Worm (Caenorhabditis elegans): ENCODE results near the gene rgef-1.

The rgef-1 gene

DNA sequence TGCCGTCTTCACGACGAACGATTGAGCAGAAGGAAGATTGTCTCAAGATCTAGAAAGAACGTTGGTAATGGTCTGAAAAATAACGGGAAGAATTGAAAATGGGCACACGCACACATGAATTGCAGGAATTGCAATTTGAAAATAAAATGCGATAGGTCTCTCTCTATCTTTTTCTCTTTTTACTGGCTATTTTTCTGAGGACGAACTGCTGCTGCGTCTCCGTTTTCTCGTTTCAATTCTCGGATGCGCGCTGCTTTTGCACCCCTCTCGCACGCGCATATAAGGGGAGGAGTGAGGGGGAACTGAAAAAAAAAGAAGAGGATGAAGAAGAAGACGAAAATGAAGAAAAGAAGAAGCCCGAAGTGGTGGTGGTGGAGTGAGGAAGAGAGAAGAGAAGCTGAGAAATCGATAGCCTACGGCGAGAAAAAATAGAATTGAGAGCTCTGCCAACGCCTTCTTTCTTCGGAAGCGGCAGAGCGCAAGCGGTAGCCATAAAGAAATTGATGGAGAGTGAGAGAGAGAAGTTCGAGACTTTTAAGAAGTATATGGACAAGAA lies at the start of gene rgef-1:
TSS of gene rgef-1 (minus strand) at position 51 of the 556 bp plus-strand sequence.
- TF ChIP-seq tag-97 (GFP tag; IDR thresholded peaks at IDR 0.05): no peak
- TF ChIP-seq dmd-6 (GFP tag; IDR thresholded peaks at IDR 0.05): 0 out of 2 replicates have a peak, but pooled peaks have one; percentile 14
- peak; percentile 58 for TF ChIP-seq mep-1 (tag; optimal IDR thresholded peaks at IDR 0.05)
- peak in 1 of 2 experiments; percentile 81 for TF ChIP-seq unc-62 (GFP tag; optimal IDR thresholded peaks at IDR 0.05 in 1 of 2)
- no peak for TF ChIP-seq unc-62 (tag; optimal IDR thresholded peaks at IDR 0.05)
- TF ChIP-seq mes-2 (tag; optimal IDR thresholded peaks at IDR 0.05; ENCODE audit: poor library complexity, severe bottlenecking): peak; percentile 10
- peak; percentile 13 for TF ChIP-seq nhr-48 (tag; optimal IDR thresholded peaks at IDR 0.05)
- peak; percentile 75 for TF ChIP-seq F37D6.2 (tag; optimal IDR thresholded peaks at IDR 0.05)
- peak; percentile 41 to 69 for TF ChIP-seq lsy-2 (tag; optimal IDR thresholded peaks at IDR 0.05)
- no peak for TF ChIP-seq nhr-28 (tag; optimal IDR thresholded peaks at IDR 0.05)
- TF ChIP-seq egl-43 (GFP tag; IDR thresholded peaks at IDR 0.05): peak; percentile 81
- no peak for TF ChIP-seq D1046.2 (GFP tag; IDR thresholded peaks at IDR 0.05)
- no peak for TF ChIP-seq Y48G9A.11 (GFP tag; IDR thresholded peaks at IDR 0.05)
- no peak for TF ChIP-seq hlh-11 (tag; optimal IDR thresholded peaks at IDR 0.05)
- peak in 1 of 2 experiments; percentile 33 for TF ChIP-seq hif-1 (tag; optimal IDR thresholded peaks at IDR 0.05)
- TF ChIP-seq fkh-10 (GFP tag; optimal IDR thresholded peaks at IDR 0.05): peak; percentile 90
- 0 out of 2 replicates have a peak, but pooled peaks have one; percentile 22 for TF ChIP-seq ceh-20 (GFP tag; IDR thresholded peaks at IDR 0.05)
- TF ChIP-seq mdl-1 (tag; optimal IDR thresholded peaks at IDR 0.05): peak in 1 of 2 experiments; percentile 84
- TF ChIP-seq saeg-2 (GFP tag; IDR thresholded peaks at IDR 0.05): no peak
- TF ChIP-seq hlh-30 (tag; optimal IDR thresholded peaks at IDR 0.05; ENCODE audit: insufficient read depth): peak; percentile 56
- peak; percentile 87 for TF ChIP-seq rbr-2 (tag; optimal IDR thresholded peaks at IDR 0.05)
- TF ChIP-seq nhr-10 (tag; optimal IDR thresholded peaks at IDR 0.05): no peak
- peak; percentile 91 for TF ChIP-seq ctbp-1 (GFP tag; IDR thresholded peaks at IDR 0.05)
- peak; percentile 61 for TF ChIP-seq hmg-1.1 (GFP tag; IDR thresholded peaks at IDR 0.05)
- TF ChIP-seq zfp-2 (tag; optimal IDR thresholded peaks at IDR 0.05): no peak

DNA sequence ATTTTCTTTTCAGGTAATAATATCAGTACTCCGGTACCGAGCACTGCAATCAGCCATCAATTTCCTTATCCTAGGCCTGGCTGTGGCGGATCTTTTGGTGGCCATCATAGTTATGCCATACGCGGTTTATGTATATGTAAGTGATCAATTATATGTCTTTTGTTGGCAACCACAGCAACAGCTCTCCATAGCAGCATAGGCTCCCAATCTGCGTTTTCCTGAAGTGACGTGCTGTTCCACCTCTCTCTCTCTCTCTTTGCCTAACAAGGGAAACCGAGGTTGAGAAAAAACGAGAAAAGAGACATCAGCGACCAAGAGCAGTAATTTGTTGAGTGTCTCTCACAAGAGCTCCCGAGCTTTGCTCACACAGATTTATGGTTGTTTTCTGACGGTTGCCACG lies 47.7 kb upstream of the rgef-1 start:
- TF ChIP-seq nhr-42 (GFP tag; IDR thresholded peaks at IDR 0.05) (no peak), sdz-12 (GFP tag; optimal IDR thresholded peaks at IDR 0.05) (no peak), aly-2 (tag; optimal IDR thresholded peaks at IDR 0.05) (no peak), unc-62 (GFP tag; optimal IDR thresholded peaks at IDR 0.05 in 1 of 2) (peak in 1 of 2 experiments; percentile 92), unc-62 (tag; optimal IDR thresholded peaks at IDR 0.05) (no peak), egl-43 (GFP tag; IDR thresholded peaks at IDR 0.05) (0 out of 2 replicates have a peak, but pooled peaks have one; percentile 22), lsy-2 (tag; optimal IDR thresholded peaks at IDR 0.05) (no peak), ZK546.5 (tag; optimal IDR thresholded peaks at IDR 0.05) (no peak)

DNA sequence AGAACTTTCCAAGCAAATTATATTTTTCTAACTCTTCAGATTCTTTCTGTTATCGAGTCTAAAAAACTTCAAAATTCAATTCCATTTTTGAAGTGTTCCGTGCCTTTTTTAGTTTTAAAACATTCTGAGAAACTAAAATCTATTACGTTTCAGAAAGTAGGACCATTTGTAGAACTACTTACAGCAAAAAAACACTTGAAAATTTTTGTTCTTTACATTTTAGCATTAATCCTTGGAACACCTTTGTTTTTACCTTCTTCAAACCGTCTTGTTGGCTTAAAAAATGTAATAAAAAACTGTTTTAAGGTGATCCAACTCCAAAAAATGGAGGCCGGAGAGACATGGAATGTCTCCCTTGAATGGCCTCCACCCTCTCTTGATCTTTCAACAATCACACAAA lies 46.8 kb upstream of the rgef-1 start, which contains the start of gene dop-2:
TSS of gene dop-2 (plus strand) at position 301 of the 400 bp plus-strand sequence.
- TF ChIP-seq nhr-237 (tag; optimal IDR thresholded peaks at IDR 0.05) (no peak), daf-12 (tag; optimal IDR thresholded peaks at IDR 0.05) (no peak), F49E8.2 (tag; optimal IDR thresholded peaks at IDR 0.05; ENCODE audit: borderline replicate concordance) (no peak), nhr-11 (tag; optimal IDR thresholded peaks at IDR 0.05) (no peak), nhr-28 (tag; optimal IDR thresholded peaks at IDR 0.05) (no peak), spr-1 (tag; optimal IDR thresholded peaks at IDR 0.05) (no peak), T26A8.4 (GFP tag; IDR thresholded peaks at IDR 0.05) (no peak), snpc-4 (tag; optimal IDR thresholded peaks at IDR 0.05) (no peak), ctbp-1 (GFP tag; IDR thresholded peaks at IDR 0.05) (no peak), daf-8 (GFP tag; IDR thresholded peaks at IDR 0.05) (no peak), ceh-32 (tag; optimal IDR thresholded peaks at IDR 0.05; ENCODE audit: poor library complexity) (no peak), vab-7 (GFP tag; IDR thresholded peaks at IDR 0.05) (no peak), ztf-7 (tag; optimal IDR thresholded peaks at IDR 0.05) (no peak), lin-38 (GFP tag; IDR thresholded peaks at IDR 0.05) (no peak), sdz-12 (GFP tag; optimal IDR thresholded peaks at IDR 0.05) (no peak)

All from whole organism, L4 larva.